Fruit fly (Drosophila melanogaster) whole organism, embryonic: ENCODE data around the gene CG43198.
A peak's percentile ranks its signal among the peaks of the same experiment; 100 is the strongest.

ENCODE experiments used
- CG10321 ChIP-seq: fragments of 200-800 bp; sonication (Bioruptor generic); IDR thresholded peaks from 2 replicates; pipeline ENCODE4 v1.3.6; 2022; ENCODE audit warnings: missing biosample characterization, missing genetic modification characterization
- CG1832 ChIP-seq: fragments of 200-800 bp; sonication (Bioruptor generic); optimal IDR thresholded peaks from 2 replicates; lab custom pipeline; 2017; ENCODE audit warnings: missing biosample characterization, mild to moderate bottlenecking, missing genetic modification characterization, inconsistent platforms
- CG6254 ChIP-seq: fragments of 200-800 bp; sonication (Bioruptor generic); optimal IDR thresholded peaks from 3 replicates; lab custom pipeline; 2017; ENCODE audit warnings: mild to moderate bottlenecking, missing biosample characterization, missing genetic modification reagents, missing genetic modification characterization
- CG6854 ChIP-seq: fragments of 200-800 bp; sonication (Bioruptor generic); optimal IDR thresholded peaks from 3 replicates; lab custom pipeline; 2017; ENCODE audit warnings: missing biosample characterization, mild to moderate bottlenecking, missing genetic modification characterization
- CrebB ChIP-seq: fragments of 200-800 bp; sonication (Bioruptor generic); optimal IDR thresholded peaks from 3 replicates; lab custom pipeline; 2018; ENCODE audit warnings: missing biosample characterization, mild to moderate bottlenecking, missing genetic modification characterization
- chinmo ChIP-seq: fragments of 200-800 bp; sonication (Bioruptor generic); IDR thresholded peaks from 4 replicates; pipeline ENCODE4 v1.3.6; 2022; ENCODE audit warnings: missing biosample characterization, missing genetic modification characterization; ENCODE audit not compliant: partially characterized antibody
- insv ChIP-seq, 2 experiments: fragments of 200-800 bp; sonication (Bioruptor generic); optimal IDR thresholded peaks; 3 replicates each; lab custom pipeline; 2016 to 2018; ENCODE audit warnings: missing biosample characterization in 2 of 2, missing genetic modification characterization in 2 of 2
- pita ChIP-seq: fragments of 200-800 bp; sonication (Bioruptor generic); optimal IDR thresholded peaks from 2 replicates; lab custom pipeline; 2017; ENCODE audit warnings: missing biosample characterization, mild to moderate bottlenecking, missing genetic modification characterization
- pnt ChIP-seq: fragments of 200-800 bp; sonication (Bioruptor generic); optimal IDR thresholded peaks from 3 replicates; lab custom pipeline; 2016; ENCODE audit warnings: missing biosample characterization, missing genetic modification characterization
- psq ChIP-seq: fragments of 200-800 bp; sonication (Bioruptor generic); optimal IDR thresholded peaks from 2 replicates; lab custom pipeline; 2017; ENCODE audit warnings: missing biosample characterization, missing genetic modification characterization
- pzg ChIP-seq: fragments of 200-800 bp; sonication (Bioruptor generic); optimal IDR thresholded peaks from 3 replicates; lab custom pipeline; 2018; ENCODE audit warnings: missing biosample characterization, mild to moderate bottlenecking, missing genetic modification characterization, moderate library complexity
- unpg ChIP-seq: fragments of 200-800 bp; sonication (Bioruptor generic); optimal IDR thresholded peaks from 3 replicates; lab custom pipeline; 2018; ENCODE audit warnings: missing biosample characterization, mild to moderate bottlenecking, missing genetic modification characterization, moderate library complexity

- TF ChIP-seq CG1832 (GFP tag; lab: Kevin White, UChicago), result no peak
- no peak for TF ChIP-seq CrebB (tag; lab: Kevin White, UChicago)
- no peak for TF ChIP-seq CG6254 (GFP tag; lab: Kevin White, UChicago)
- no peak for TF ChIP-seq chinmo (GFP tag; lab: Robert Waterston, UW)
- no peak for TF ChIP-seq CG10321 (GFP tag; lab: Robert Waterston, UW)
- TF ChIP-seq insv (GFP tag; optimal IDR thresholded peaks at IDR 0.05; lab: Kevin White, UChicago), result no peak
- TF ChIP-seq unpg (GFP tag; lab: Kevin White, UChicago), result peak; percentile 21
- no peak for TF ChIP-seq pnt (GFP tag; lab: Kevin White, UChicago)
- no peak for TF ChIP-seq CG6854 (GFP tag; lab: Kevin White, UChicago)
- TF ChIP-seq pzg (GFP tag; lab: Kevin White, UChicago), result no peak
- TF ChIP-seq psq (GFP tag; lab: Kevin White, UChicago), result no peak
- no peak for TF ChIP-seq pita
Measured at dm6 chrX:7475204-7475759, 22.1 kb upstream of the CG43198 start.
